Fruit fly (Drosophila melanogaster): ENCODE measurements around the gene eloF.

The eloF gene

DNA sequence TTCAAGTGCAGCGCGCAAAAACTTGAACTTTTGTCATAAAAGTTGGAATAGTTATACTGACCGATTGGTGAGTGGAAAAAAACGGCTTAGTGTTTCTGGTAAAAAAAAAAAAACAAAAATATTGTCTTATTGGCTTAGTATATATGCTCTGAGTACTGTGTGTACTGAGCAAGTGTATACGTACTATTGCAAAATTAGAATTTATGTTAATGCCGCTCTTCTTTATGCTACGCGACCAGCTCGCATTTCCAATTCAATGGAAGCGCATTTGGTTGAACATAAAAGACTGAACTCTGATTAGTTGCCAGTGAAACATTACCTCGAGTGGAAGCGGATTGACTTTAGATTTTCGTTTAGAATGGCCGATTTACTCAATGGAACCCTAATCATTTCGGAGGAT lies 1.5 kb upstream of the eloF start, which contains the start of gene CG8534:
TSS of gene CG8534 (plus strand) at position 301 of the 400 bp plus-strand sequence.
- TF ChIP-seq gl (tag; optimal IDR thresholded peaks at IDR 0.05) (no peak), CG4496 (GFP tag; IDR thresholded peaks at IDR 0.05) (no peak)

DNA sequence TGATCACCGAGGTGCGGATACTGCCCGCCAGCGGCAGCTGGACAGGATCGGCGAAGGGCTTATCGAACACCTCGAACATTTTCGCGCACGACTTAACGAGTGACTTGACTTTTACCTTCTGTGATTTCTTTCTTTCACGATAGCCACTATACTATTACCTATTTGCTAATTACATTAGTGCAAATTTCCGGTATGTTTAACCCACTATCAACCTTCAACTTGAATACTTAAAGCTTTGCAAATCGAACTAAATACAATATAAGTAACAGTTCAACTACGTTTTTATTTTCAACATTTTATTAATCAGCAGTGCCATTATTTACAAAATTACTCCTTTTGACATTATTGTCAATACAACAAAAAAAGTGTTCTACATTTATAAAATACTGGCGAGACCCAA lies 2.9 kb downstream of the eloF start, which contains the start of gene CG16904:
TSS of gene CG16904 (minus strand) at position 101 of the 400 bp plus-strand sequence.
- TF ChIP-seq CG8159 (tag; optimal IDR thresholded peaks at IDR 0.05) = no peak
- no peak for TF ChIP-seq CG8301 (tag; optimal IDR thresholded peaks at IDR 0.05)
- no peak for TF ChIP-seq CG4496 (GFP tag; IDR thresholded peaks at IDR 0.05)
- TF ChIP-seq D1 (tag; optimal IDR thresholded peaks at IDR 0.05) = no peak
- TF ChIP-seq EcR (GFP tag; optimal IDR thresholded peaks at IDR 0.05) = no peak
- no peak for TF ChIP-seq Pif1A (GFP tag; optimal IDR thresholded peaks at IDR 0.05)
- TF ChIP-seq fd96Ca (GFP tag; IDR thresholded peaks at IDR 0.05) = no peak
- no peak for TF ChIP-seq CG32121 (GFP tag; IDR thresholded peaks at IDR 0.05)
- no peak for TF ChIP-seq CG12605 (GFP tag; IDR thresholded peaks at IDR 0.05)
- no peak for TF ChIP-seq gl (tag; optimal IDR thresholded peaks at IDR 0.05)
- TF ChIP-seq CG34367 (tag; optimal IDR thresholded peaks at IDR 0.05) = no peak
- no peak for TF ChIP-seq CG10348 (GFP tag; IDR thresholded peaks at IDR 0.05)
- no peak for TF ChIP-seq CG14655 (GFP tag; optimal IDR thresholded peaks at IDR 0.05)
- TF ChIP-seq CG9948 (tag; optimal IDR thresholded peaks at IDR 0.05) = no peak

DNA sequence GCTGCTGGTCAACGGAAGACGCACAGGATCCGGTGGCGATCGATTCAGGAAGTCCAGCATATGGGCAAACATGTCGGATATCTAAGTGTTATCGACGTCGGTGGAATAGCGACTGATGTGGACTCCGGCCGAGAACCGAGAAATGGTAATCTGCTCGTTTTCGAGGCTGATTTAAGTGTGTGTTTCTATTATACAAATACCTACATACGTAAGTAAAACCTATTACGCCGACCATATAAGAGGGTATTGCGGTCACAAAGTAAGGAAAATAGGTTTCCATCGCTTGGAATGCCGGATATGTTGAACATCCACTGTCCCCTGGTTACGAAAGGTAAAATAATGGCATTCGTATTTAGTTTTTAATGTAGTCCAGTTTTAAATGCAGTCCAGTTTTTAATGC lies 4.3 kb downstream of the eloF start, which contains the start of gene CG9459:
TSS of gene CG9459 (minus strand) at position 101 of the 400 bp plus-strand sequence.
- TF ChIP-seq CG8301 (tag; optimal IDR thresholded peaks at IDR 0.05) = no peak
- TF ChIP-seq CG12605 (GFP tag; IDR thresholded peaks at IDR 0.05) = no peak
- no peak for TF ChIP-seq fd96Ca (GFP tag; IDR thresholded peaks at IDR 0.05)
- no peak for TF ChIP-seq Snoo (tag; optimal IDR thresholded peaks at IDR 0.05)
- TF ChIP-seq CG9948 (tag; optimal IDR thresholded peaks at IDR 0.05) = no peak
- no peak for TF ChIP-seq CG8159 (tag; optimal IDR thresholded peaks at IDR 0.05)
- no peak for TF ChIP-seq EcR (GFP tag; optimal IDR thresholded peaks at IDR 0.05)
- TF ChIP-seq Ets98B (GFP tag; IDR thresholded peaks at IDR 0.05) = no peak

DNA sequence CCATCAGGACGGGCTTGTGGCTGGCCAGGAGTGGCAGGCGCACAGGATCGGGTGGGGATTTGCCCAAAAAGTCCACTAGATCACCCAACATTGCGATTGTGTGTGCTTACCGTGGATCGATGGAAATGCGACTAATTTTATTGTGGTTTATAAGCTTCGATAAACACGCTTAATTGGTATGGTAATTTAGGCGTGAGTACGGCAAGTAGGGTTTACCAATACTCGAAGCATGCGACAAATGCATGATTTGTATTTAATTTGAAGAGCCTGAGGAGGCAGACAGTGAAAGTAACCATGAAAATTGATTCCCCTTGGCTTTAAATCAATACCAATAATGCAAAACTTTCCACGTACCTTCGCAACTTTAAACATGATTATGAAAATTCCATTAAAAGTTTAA lies 5.8 kb downstream of the eloF start, which contains the start of gene CG9458:
TSS of gene CG9458 (minus strand) at position 101 of the 400 bp plus-strand sequence.
- TF ChIP-seq CG34367 (tag; optimal IDR thresholded peaks at IDR 0.05) = no peak
- no peak for TF ChIP-seq Snoo (tag; optimal IDR thresholded peaks at IDR 0.05)
- no peak for TF ChIP-seq rn (GFP tag; IDR thresholded peaks at IDR 0.05)
- no peak for TF ChIP-seq CG8301 (tag; optimal IDR thresholded peaks at IDR 0.05)
- no peak for TF ChIP-seq CG14655 (GFP tag; optimal IDR thresholded peaks at IDR 0.05)
- no peak for TF ChIP-seq CG17806 (tag; optimal IDR thresholded peaks at IDR 0.05)
- no peak for TF ChIP-seq CG15710 (tag; optimal IDR thresholded peaks at IDR 0.05)
- TF ChIP-seq CG9948 (tag; optimal IDR thresholded peaks at IDR 0.05) = no peak
- no peak for TF ChIP-seq Ets98B (GFP tag; IDR thresholded peaks at IDR 0.05)
- no peak for TF ChIP-seq Pif1A (GFP tag; optimal IDR thresholded peaks at IDR 0.05)
- TF ChIP-seq gl (tag; optimal IDR thresholded peaks at IDR 0.05) = no peak
- TF ChIP-seq EcR (GFP tag; optimal IDR thresholded peaks at IDR 0.05) = no peak
- no peak for TF ChIP-seq CG8159 (tag; optimal IDR thresholded peaks at IDR 0.05)
- no peak for TF ChIP-seq CG12605 (GFP tag; IDR thresholded peaks at IDR 0.05)
- no peak for TF ChIP-seq CG13204 (GFP tag; optimal IDR thresholded peaks at IDR 0.05)

DNA sequence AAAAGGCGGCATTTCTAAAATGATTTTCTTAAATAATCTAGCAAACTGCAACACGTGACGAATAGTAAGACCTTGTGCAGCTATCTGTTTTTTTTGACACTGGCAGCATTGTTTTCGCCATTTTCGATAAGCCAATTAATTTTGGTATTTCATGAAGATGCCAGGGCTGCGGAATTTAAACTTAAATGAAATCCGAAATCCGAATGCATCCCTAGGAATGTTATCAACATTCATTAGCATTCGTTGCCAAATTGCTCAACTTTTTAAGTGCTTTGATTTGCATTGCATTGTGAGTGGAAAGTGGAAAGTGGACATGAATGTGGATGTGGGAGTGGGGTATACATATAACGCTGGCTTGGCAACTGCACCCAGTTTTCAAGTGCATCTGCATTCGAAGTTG lies 7.1 kb downstream of the eloF start, which contains the start of gene CG42857:
TSS of gene CG42857 (minus strand) at position 101 of the 400 bp plus-strand sequence.
- no peak for TF ChIP-seq CG12605 (GFP tag; IDR thresholded peaks at IDR 0.05)
- TF ChIP-seq CG8301 (tag; optimal IDR thresholded peaks at IDR 0.05) = no peak
- TF ChIP-seq Pif1A (GFP tag; optimal IDR thresholded peaks at IDR 0.05) = no peak
- TF ChIP-seq CG34367 (tag; optimal IDR thresholded peaks at IDR 0.05) = no peak
- TF ChIP-seq CG14655 (GFP tag; optimal IDR thresholded peaks at IDR 0.05) = no peak
- no peak for TF ChIP-seq CG32121 (GFP tag; IDR thresholded peaks at IDR 0.05)
- no peak for TF ChIP-seq gl (tag; optimal IDR thresholded peaks at IDR 0.05)

DNA sequence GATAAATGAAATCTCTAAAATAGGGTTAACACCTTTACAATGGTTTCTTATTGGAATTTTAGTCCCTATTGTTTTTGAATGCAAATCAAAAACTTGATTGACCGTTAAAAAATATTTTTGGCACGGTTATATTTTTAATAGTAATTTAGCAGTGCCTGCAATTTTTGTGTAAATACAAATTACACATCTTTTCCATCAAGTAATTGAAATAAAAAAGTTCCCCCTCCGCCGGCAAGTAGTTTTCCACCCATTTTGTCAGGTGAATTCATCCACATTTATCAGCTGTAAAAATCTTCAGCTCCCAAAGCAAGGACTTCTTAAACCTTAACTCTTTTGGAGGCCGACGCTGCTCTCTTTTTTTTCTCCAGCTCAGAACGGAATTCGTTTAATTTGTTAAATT lies 9.8 kb downstream of the eloF start, which contains the start of gene CG34302:
TSS of gene CG34302 (minus strand) at position 101 of the 400 bp plus-strand sequence.
- TF ChIP-seq Pif1A (GFP tag; optimal IDR thresholded peaks at IDR 0.05) (no peak), Snoo (tag; optimal IDR thresholded peaks at IDR 0.05) (no peak), Ets98B (GFP tag; IDR thresholded peaks at IDR 0.05) (no peak), CG10348 (GFP tag; IDR thresholded peaks at IDR 0.05) (no peak), rn (GFP tag; IDR thresholded peaks at IDR 0.05) (no peak), CG32121 (GFP tag; IDR thresholded peaks at IDR 0.05) (no peak), CG12605 (GFP tag; IDR thresholded peaks at IDR 0.05) (no peak)

DNA sequence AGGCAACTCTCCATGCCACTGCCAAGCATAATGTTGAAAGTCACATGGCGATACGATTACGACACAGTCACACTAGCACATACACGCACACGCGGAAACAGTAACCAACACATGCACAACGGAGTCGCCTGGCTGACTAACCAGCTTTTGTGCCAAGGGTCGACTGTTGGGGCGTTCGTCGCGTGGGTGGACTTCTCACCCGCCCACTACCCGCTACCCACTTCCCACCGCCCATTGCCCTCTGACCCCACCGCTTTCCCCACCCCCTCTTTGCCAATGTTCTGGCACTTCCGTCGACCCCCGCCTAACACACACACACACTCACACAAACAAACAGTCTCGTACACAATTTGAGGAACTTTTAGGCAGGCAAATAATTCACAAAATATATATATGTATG lies 37.7 kb downstream of the eloF start:
- TF ChIP-seq CG10348 (GFP tag; IDR thresholded peaks at IDR 0.05) = no peak

DNA sequence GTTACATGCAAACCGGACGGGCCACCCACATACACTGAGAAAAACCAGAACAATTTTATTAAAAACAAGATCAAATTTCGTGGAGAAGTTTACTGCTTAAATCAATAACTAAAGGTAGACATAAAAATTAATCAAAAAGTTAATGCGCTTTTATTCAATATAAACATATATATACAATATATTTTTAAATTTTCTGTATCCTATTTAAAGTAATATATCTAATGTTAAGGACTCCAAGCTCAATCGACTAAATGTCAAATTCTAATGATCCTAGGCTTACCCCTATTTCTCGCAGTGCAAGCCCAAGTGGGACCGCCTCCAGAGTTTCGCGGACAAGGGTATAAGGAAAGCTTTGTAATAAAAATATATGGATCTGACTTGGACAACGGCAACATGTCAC lies 43.8 kb downstream of the eloF start:
- TF ChIP-seq rn (GFP tag; IDR thresholded peaks at IDR 0.05) = no peak

All from whole organism, pupa.